Worm (Caenorhabditis elegans) whole organism, L4 larva: ENCODE data around the gene ZC317.7.

Experiments
- F10B5.3 ChIP-seq: sonication (generic microtip); optimal IDR thresholded peaks from 2 replicates; lab custom pipeline; 2016; ENCODE audit warnings: mild to moderate bottlenecking, missing genetic modification characterization, missing compliant biosample characterization
- Y105C5A.15 ChIP-seq: fragments of 200-800 bp; sonication (Bioruptor generic); IDR thresholded peaks from 2 replicates; pipeline ENCODE4 v1.3.6; 2022; ENCODE audit warnings: missing genetic modification characterization, missing compliant biosample characterization
- ZK337.2 ChIP-seq: fragments of 200-800 bp; sonication (Bioruptor generic); IDR thresholded peaks from 2 replicates; pipeline ENCODE4 v1.3.6; 2022; ENCODE audit warnings: missing genetic modification reagents, missing genetic modification characterization, missing compliant biosample characterization
- ZK546.5 ChIP-seq, 2 experiments: sonication (generic microtip); optimal IDR thresholded peaks; 2 replicates each; lab custom pipeline; 2017; ENCODE audit warnings: missing biosample characterization in 2 of 2, missing genetic modification characterization in 2 of 2
- aha-1 ChIP-seq: fragments of 150-350 bp; peaks from one replicate; lab custom pipeline; 2014; ENCODE audit warnings: missing biosample characterization, missing genetic modification characterization
- arid-1 ChIP-seq: fragments of 200-800 bp; sonication (Bioruptor generic); conservative IDR thresholded peaks from 2 replicates; pipeline ENCODE4 v1.3.6; 2022; ENCODE audit warnings: missing genetic modification reagents, missing genetic modification characterization, missing compliant biosample characterization
- attf-4 ChIP-seq: sonication (generic microtip); optimal IDR thresholded peaks from 3 replicates; lab custom pipeline; 2017; ENCODE audit warnings: missing biosample characterization, missing genetic modification characterization
- ceh-28 ChIP-seq: fragments of 150-350 bp; optimal IDR thresholded peaks from 2 replicates; lab custom pipeline; 2014; ENCODE audit warnings: missing biosample characterization, missing genetic modification reagents, missing genetic modification characterization
- ces-1 ChIP-seq: fragments of 150-350 bp; sonication (generic microtip); optimal IDR thresholded peaks from 4 replicates; lab custom pipeline; 2014; ENCODE audit warnings: missing biosample characterization, missing genetic modification reagents, missing genetic modification characterization
- ctbp-1 ChIP-seq: fragments of 200-800 bp; sonication (Bioruptor generic); IDR thresholded peaks from 2 replicates; pipeline ENCODE4 v1.3.6; 2022; ENCODE audit warnings: missing genetic modification reagents, missing genetic modification characterization, missing compliant biosample characterization
- daf-16 ChIP-seq, 3 experiments: sonication (generic microtip); optimal IDR thresholded peaks; 2 replicates each; lab custom pipeline; 2016 to 2017; ENCODE audit warnings: missing genetic modification characterization in 3 of 3, missing genetic modification reagents in 3 of 3, mild to moderate bottlenecking in 2 of 3, missing compliant biosample characterization in 2 of 3, missing biosample characterization in 1 of 3, moderate library complexity in 1 of 3
- dmd-6 ChIP-seq: fragments of 200-800 bp; sonication (Bioruptor generic); IDR thresholded peaks from 2 replicates; pipeline ENCODE4 v1.3.6; 2022; ENCODE audit warnings: missing genetic modification reagents, missing genetic modification characterization, missing compliant biosample characterization
- dpl-1 ChIP-seq: fragments of 150-350 bp; optimal IDR thresholded peaks from 2 replicates; lab custom pipeline; 2014; ENCODE audit warnings: missing biosample characterization, missing genetic modification reagents, missing genetic modification characterization
- dve-1 ChIP-seq: sonication (generic microtip); optimal IDR thresholded peaks from 2 replicates; lab custom pipeline; 2017; ENCODE audit warnings: antibody characterized with exemption, mild to moderate bottlenecking, missing genetic modification characterization, missing compliant biosample characterization; ENCODE audit not compliant: insufficient read depth
- egl-27 ChIP-seq: sonication (generic microtip); optimal IDR thresholded peaks from 3 replicates; lab custom pipeline; 2017; ENCODE audit warnings: missing biosample characterization, missing genetic modification reagents, missing genetic modification characterization
- egl-43 ChIP-seq: fragments of 200-800 bp; sonication (Bioruptor generic); IDR thresholded peaks from 2 replicates; pipeline ENCODE4 v1.3.6; 2022; ENCODE audit warnings: missing genetic modification reagents, missing genetic modification characterization, missing compliant biosample characterization
- hlh-11 ChIP-seq: fragments of 200-800 bp; sonication (Bioruptor generic); optimal IDR thresholded peaks from 2 replicates; lab custom pipeline; 2018; ENCODE audit warnings: mild to moderate bottlenecking, missing genetic modification characterization, missing compliant biosample characterization
- hlh-30 ChIP-seq: sonication (generic microtip); optimal IDR thresholded peaks from 2 replicates; lab custom pipeline; 2017; ENCODE audit warnings: antibody characterized with exemption, mild to moderate bottlenecking, missing genetic modification characterization, missing compliant biosample characterization; ENCODE audit not compliant: insufficient read depth
- hmg-1.1 ChIP-seq: fragments of 200-800 bp; sonication (Bioruptor generic); IDR thresholded peaks from 2 replicates; pipeline ENCODE4 v1.3.6; 2022; ENCODE audit warnings: missing genetic modification reagents, missing genetic modification characterization, missing compliant biosample characterization
- lin-1 ChIP-seq: fragments of 200-800 bp; sonication (Bioruptor generic); IDR thresholded peaks from 2 replicates; pipeline ENCODE4 v1.3.6; 2022; ENCODE audit warnings: missing genetic modification reagents, missing genetic modification characterization, missing compliant biosample characterization
- lin-13 ChIP-seq: fragments of 150-350 bp; optimal IDR thresholded peaks from 2 replicates; lab custom pipeline; 2014; ENCODE audit warnings: missing biosample characterization, missing genetic modification reagents, missing genetic modification characterization
- lin-38 ChIP-seq: fragments of 200-800 bp; sonication (Bioruptor generic); IDR thresholded peaks from 2 replicates; pipeline ENCODE4 v1.3.6; 2022; ENCODE audit warnings: missing genetic modification reagents, missing genetic modification characterization, missing compliant biosample characterization
- lsy-2 ChIP-seq, 2 experiments: fragments of 150-350 bp in 1 of 2; sonication (generic microtip) in 1 of 2; optimal IDR thresholded peaks; 2 replicates each; lab custom pipeline; 2014 to 2017; ENCODE audit warnings: missing biosample characterization in 2 of 2, missing genetic modification characterization in 2 of 2
- mdl-1 ChIP-seq, 2 experiments: fragments of 150-350 bp in 1 of 2; sonication (generic microtip) in 1 of 2; optimal IDR thresholded peaks; 2 replicates each; lab custom pipeline; 2014 to 2017; ENCODE audit warnings: missing biosample characterization in 2 of 2, missing genetic modification characterization in 2 of 2
- mxl-3 ChIP-seq: fragments of 200-800 bp; sonication (Bioruptor generic); optimal IDR thresholded peaks from 2 replicates; lab custom pipeline; 2018; ENCODE audit warnings: mild to moderate bottlenecking, missing genetic modification characterization, missing compliant biosample characterization
- nhr-102 ChIP-seq: sonication (generic microtip); optimal IDR thresholded peaks from 2 replicates; lab custom pipeline; 2016; ENCODE audit warnings: mild to moderate bottlenecking, missing genetic modification characterization, moderate library complexity, missing compliant biosample characterization
- nhr-11 ChIP-seq: fragments of 150-350 bp; optimal IDR thresholded peaks from 2 replicates; lab custom pipeline; 2014; ENCODE audit warnings: missing biosample characterization, missing genetic modification characterization
- nhr-25 ChIP-seq: sonication (generic microtip); optimal IDR thresholded peaks from 2 replicates; lab custom pipeline; 2017; ENCODE audit warnings: missing genetic modification characterization, mild to moderate bottlenecking, missing compliant biosample characterization, antibody characterized with exemption, moderate library complexity, borderline replicate concordance; ENCODE audit not compliant: insufficient read depth
- nhr-28 ChIP-seq: fragments of 150-350 bp; optimal IDR thresholded peaks from 2 replicates; lab custom pipeline; 2014; ENCODE audit warnings: missing biosample characterization, missing genetic modification characterization
- nhr-48 ChIP-seq: sonication (generic microtip); optimal IDR thresholded peaks from 2 replicates; lab custom pipeline; 2016; ENCODE audit warnings: mild to moderate bottlenecking, missing genetic modification characterization, missing compliant biosample characterization
- nhr-77 ChIP-seq: fragments of 150-350 bp; optimal IDR thresholded peaks from 2 replicates; lab custom pipeline; 2014; ENCODE audit warnings: missing biosample characterization, missing genetic modification characterization
- pha-4 ChIP-seq, 2 experiments: fragments of 150-350 bp in 1 of 2; fragments of 200-800 bp in 1 of 2; sonication (Bioruptor generic) in 1 of 2; IDR thresholded peaks in 1 of 2; optimal IDR thresholded peaks in 1 of 2; 2 replicates each; pipeline versions ENCODE4 v1.3.6 to Lab custom; 2014 to 2022; ENCODE audit warnings: missing genetic modification characterization in 2 of 2, missing genetic modification reagents in 2 of 2, missing biosample characterization in 1 of 2, missing compliant biosample characterization in 1 of 2
- php-3 ChIP-seq: fragments of 200-800 bp; sonication (Bioruptor generic); IDR thresholded peaks from 2 replicates; pipeline ENCODE4 v1.3.6; 2022; ENCODE audit warnings: missing genetic modification reagents, missing genetic modification characterization, missing compliant biosample characterization
- pqm-1 ChIP-seq: sonication (generic microtip); optimal IDR thresholded peaks from 2 replicates; lab custom pipeline; 2017; ENCODE audit warnings: missing biosample characterization, missing genetic modification characterization
- rbr-2 ChIP-seq: sonication (generic microtip); optimal IDR thresholded peaks from 2 replicates; lab custom pipeline; 2016; ENCODE audit warnings: missing genotype, missing genetic modification characterization, missing compliant biosample characterization
- tra-1 ChIP-seq: fragments of 200-800 bp; sonication (Bioruptor generic); IDR thresholded peaks from 2 replicates; pipeline ENCODE4 v1.3.6; 2022; ENCODE audit warnings: missing genetic modification reagents, missing genetic modification characterization, missing compliant biosample characterization
- unc-62 ChIP-seq, 3 experiments: fragments of 150-350 bp in 1 of 3; sonication (generic microtip); optimal IDR thresholded peaks in 2 of 3; peaks in 1 of 3; 1 replicate in 1 of 3; 2 replicates in 2 of 3; lab custom pipeline; 2014 to 2017; ENCODE audit warnings: missing biosample characterization in 3 of 3, missing genetic modification characterization in 3 of 3, missing genetic modification reagents in 3 of 3, missing genotype in 1 of 3
- zag-1 ChIP-seq: fragments of 150-350 bp; optimal IDR thresholded peaks from 2 replicates; lab custom pipeline; 2014; ENCODE audit warnings: missing biosample characterization, missing genetic modification characterization
- zfp-2 ChIP-seq: sonication (generic microtip); optimal IDR thresholded peaks from 2 replicates; lab custom pipeline; 2016; ENCODE audit warnings: mild to moderate bottlenecking, missing genetic modification characterization, missing compliant biosample characterization

ZC317.7 gene

DNA sequence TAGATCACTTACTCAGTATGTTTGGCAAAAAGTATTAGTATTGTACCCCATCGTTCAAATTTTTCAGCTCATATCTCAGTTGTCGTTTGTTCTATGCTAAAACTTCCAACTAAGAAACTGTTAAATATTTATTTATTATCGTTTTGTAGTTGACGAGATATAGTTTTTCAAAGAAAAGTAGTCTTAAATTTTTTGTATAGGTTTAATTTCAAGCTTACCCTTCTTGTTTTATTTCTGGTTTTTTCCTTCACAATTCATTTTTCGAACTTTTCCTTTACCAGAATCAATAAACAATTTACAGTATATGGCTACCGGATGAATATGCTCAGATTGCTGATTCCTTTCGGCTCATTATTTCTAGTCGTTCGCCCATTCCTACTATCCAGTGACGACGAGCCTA, 25.0 kb downstream of the ZC317.7 start, which contains the start of gene F08F3.1:
Gene F08F3.1 (plus strand): TSS at position 301 of the 400 bp plus-strand sequence.
- TF ChIP-seq ces-1 (GFP tag; lab: Kevin White, UChicago) (no peak), nhr-77 (tag; lab: Kevin White, UChicago) (no peak), unc-62 (GFP tag; optimal IDR thresholded peaks at IDR 0.05 in 1 of 2; lab: Kevin White, UChicago) (peak in 1 of 2 experiments; percentile 89), unc-62 (tag; optimal IDR thresholded peaks at IDR 0.05; lab: Kevin White, UChicago) (no peak), nhr-25 (tag; lab: Kevin White, UChicago) (no peak)

DNA sequence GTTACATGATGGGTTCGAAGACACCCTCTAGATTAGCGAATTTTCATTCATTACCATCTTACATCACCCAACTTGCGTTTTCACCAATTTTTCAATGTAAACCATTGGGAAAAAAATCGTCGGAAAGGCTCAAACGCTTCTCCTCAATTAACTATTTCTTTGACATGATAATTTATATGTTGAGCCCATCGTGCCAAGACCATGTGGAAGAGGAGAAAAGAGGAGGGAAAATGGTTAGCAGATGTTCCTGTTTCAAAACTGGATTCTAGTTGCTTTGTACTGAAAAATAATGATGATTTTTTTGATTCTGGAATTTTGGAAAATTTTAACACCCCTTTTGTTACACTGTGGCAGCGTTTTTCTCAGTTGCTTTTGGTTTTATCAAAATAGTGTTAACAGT, 26.8 kb downstream of the ZC317.7 start:
- TF ChIP-seq ctbp-1 (no peak), nhr-48 (no peak), unc-62 (GFP tag; optimal IDR thresholded peaks at IDR 0.05 in 1 of 2; lab: Kevin White, UChicago) (peak in 1 of 2 experiments; percentile 57), unc-62 (tag; optimal IDR thresholded peaks at IDR 0.05; lab: Kevin White, UChicago) (no peak), arid-1 (no peak)
- TF ChIP-seq, all 104 proteins: peak for 1

DNA sequence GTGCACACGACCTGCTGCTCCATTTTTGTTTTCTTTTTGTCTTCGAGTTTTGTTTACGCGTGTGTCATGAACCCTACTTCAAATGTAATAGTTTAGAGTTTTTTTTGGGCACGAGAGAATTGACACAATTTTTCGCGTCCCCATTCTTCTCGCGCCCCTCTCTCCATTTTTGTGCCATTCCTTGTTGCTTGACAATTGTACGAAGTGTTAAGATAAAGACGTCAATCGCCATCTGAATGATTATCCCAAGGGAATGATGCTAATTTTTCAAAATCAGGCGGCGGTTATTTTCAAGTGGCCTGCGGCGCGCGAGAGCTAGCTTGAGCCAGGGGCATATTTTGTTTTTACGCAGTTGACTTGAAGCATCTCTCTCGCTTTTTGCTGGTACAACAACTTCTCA, 28.5 kb downstream of the ZC317.7 start:
- no peak for TF ChIP-seq lsy-2 (tag; optimal IDR thresholded peaks at IDR 0.05; lab: Kevin White, UChicago)
- TF ChIP-seq unc-62 (GFP tag; optimal IDR thresholded peaks at IDR 0.05 in 1 of 2; lab: Kevin White, UChicago), result peak in 1 of 2 experiments; percentile 95
- TF ChIP-seq unc-62 (tag; optimal IDR thresholded peaks at IDR 0.05; lab: Kevin White, UChicago), result no peak

DNA sequence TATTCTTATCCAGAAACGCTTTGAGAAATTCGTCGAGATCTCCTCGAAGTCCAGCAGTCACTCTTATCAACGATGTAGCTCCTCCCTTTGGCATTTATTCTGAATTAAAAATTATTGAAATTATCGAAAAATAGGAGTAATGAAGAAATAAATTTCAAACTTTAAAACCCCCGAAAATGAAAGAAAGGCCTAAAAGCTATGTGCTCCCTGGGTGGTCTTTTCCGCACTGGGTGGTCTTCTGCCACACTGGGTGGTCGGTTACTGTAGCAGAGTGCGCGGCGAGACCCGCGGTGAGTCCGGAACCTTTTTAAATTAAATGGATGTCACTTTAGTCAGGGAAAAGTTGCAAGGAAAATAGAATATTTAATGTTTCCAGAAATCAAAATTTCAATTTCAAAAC, 31.8 kb downstream of the ZC317.7 start, which contains the start of gene snpc-1.3:
Gene snpc-1.3 (minus strand): TSS at position 101 of the 400 bp plus-strand sequence.
- TF ChIP-seq egl-27 (tag; lab: Kevin White, UChicago) (no peak), zfp-2 (tag; lab: Kevin White, UChicago) (no peak), tra-1 (GFP tag; lab: Robert Waterston, UW) (0 out of 2 replicates have a peak, but pooled peaks have one; percentile 63)

DNA sequence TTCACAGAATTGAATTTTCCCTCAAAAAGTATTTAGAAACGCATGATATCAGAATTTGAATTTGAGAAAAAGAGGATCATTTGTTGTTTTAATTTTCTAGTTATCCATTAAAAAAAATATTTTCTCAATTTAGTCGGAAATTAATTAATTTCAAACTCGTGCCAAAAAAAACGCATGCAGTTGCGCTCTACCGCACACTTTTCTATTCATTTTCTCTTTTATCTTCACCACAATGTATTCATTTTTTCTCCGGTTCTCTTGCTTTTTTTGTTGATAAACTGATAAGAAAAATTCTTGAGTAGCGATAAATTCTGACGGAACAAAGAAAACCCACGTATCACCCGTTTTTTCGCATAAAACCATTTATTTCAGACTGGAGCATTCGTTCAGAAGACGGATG, 37.8 kb downstream of the ZC317.7 start, which contains the start of gene acl-6:
Gene acl-6 (plus strand): TSS at position 367 of the 400 bp plus-strand sequence.
- TF ChIP-seq dmd-6 (GFP tag; lab: Robert Waterston, UW) (peak; percentile 90), nhr-11 (tag; lab: Kevin White, UChicago) (peak; percentile 3), nhr-77 (tag; lab: Kevin White, UChicago) (peak; percentile 95), attf-4 (tag; lab: Kevin White, UChicago) (no peak), egl-43 (no peak), dpl-1 (peak; percentile 90), nhr-48 (peak; percentile 37), php-3 (GFP tag; lab: Robert Waterston, UW) (peak; percentile 85), nhr-28 (tag; lab: Kevin White, UChicago) (peak; percentile 97), lin-38 (peak; percentile 97), dve-1 (tag; lab: Kevin White, UChicago) (peak; percentile 89), ceh-28 (tag; lab: Kevin White, UChicago) (no peak), ZK337.2 (no peak), pha-4 (GFP tag; IDR thresholded peaks at IDR 0.05; lab: Robert Waterston, UW) (no peak), pha-4 (tag; optimal IDR thresholded peaks at IDR 0.05; lab: Kevin White, UChicago) (peak; percentile 14), rbr-2 (tag; lab: Kevin White, UChicago) (peak; percentile 10), lin-13 (peak; percentile 59), hlh-30 (tag; lab: Kevin White, UChicago) (peak; percentile 67), nhr-102 (tag; lab: Kevin White, UChicago) (peak; percentile 34), lsy-2 (tag; optimal IDR thresholded peaks at IDR 0.05; lab: Kevin White, UChicago) (peak in 1 of 2 experiments; percentile 85), F10B5.3 (tag; lab: Kevin White, UChicago) (no peak), ZK546.5 (tag; optimal IDR thresholded peaks at IDR 0.05; lab: Kevin White, UChicago) (no peak), mdl-1 (tag; optimal IDR thresholded peaks at IDR 0.05; lab: Kevin White, UChicago) (peak in 1 of 2 experiments; percentile 76), zag-1 (tag; lab: Kevin White, UChicago) (no peak), lin-1 (0 out of 2 replicates have a peak, but pooled peaks have one; percentile 34), pqm-1 (tag; lab: Kevin White, UChicago) (peak; percentile 99), daf-16 (GFP tag; optimal IDR thresholded peaks at IDR 0.05; lab: Kevin White, UChicago) (peak in 1 of 2 experiments; percentile 22), daf-16 (tag; optimal IDR thresholded peaks at IDR 0.05; lab: Kevin White, UChicago) (peak; percentile 85), hmg-1.1 (GFP tag; lab: Robert Waterston, UW) (0 out of 2 replicates have a peak, but pooled peaks have one; percentile 37), mxl-3 (GFP tag; lab: Kevin White, UChicago) (peak; percentile 67), Y105C5A.15 (no peak), aha-1 (tag; lab: Kevin White, UChicago) (peak; percentile 79), hlh-11 (peak; percentile 88)
